Worm (Caenorhabditis elegans): ENCODE results near the gene C37C3.11.

- TF ChIP-seq ama-1 (optimal IDR thresholded peaks at IDR 0.05) (no peak), ets-4 (tag; optimal IDR thresholded peaks at IDR 0.05) (no peak), ceh-48 (tag; optimal IDR thresholded peaks at IDR 0.05) (no peak), ceh-22 (tag; optimal IDR thresholded peaks at IDR 0.05) (no peak), odd-2 (tag; optimal IDR thresholded peaks at IDR 0.05) (no peak), nfya-1 (tag; optimal IDR thresholded peaks at IDR 0.05) (no peak), Y22D7AL.16 (tag; optimal IDR thresholded peaks at IDR 0.05) (no peak), rnt-1 (tag; optimal IDR thresholded peaks at IDR 0.05) (no peak), tbx-7 (tag; optimal IDR thresholded peaks at IDR 0.05) (no peak), ttx-3 (tag; optimal IDR thresholded peaks at IDR 0.05) (no peak), elt-2 (tag; optimal IDR thresholded peaks at IDR 0.05) (no peak)
Observed at ce11 chrV:7842228-7842627, 22.3 kb downstream of the C37C3.11 start, which contains the start of gene grd-8.

All from whole organism, late embryonic.